Worm (Caenorhabditis elegans): ENCODE results near the gene Y43E12A.3.

ce11 chrIV:10964688-10965087, 23.0 kb upstream of the Y43E12A.3 start:
- TF ChIP-seq lsy-2 (tag; optimal IDR thresholded peaks at IDR 0.05), result no peak
- TF ChIP-seq fkh-10 (GFP tag; optimal IDR thresholded peaks at IDR 0.05), result no peak
- TF ChIP-seq ceh-82 (tag; optimal IDR thresholded peaks at IDR 0.05), result no peak
- TF ChIP-seq zag-1 (tag; optimal IDR thresholded peaks at IDR 0.05), result no peak
- TF ChIP-seq jun-1 (tag; optimal IDR thresholded peaks at IDR 0.05), result no peak
- TF ChIP-seq mep-1 (tag; optimal IDR thresholded peaks at IDR 0.05), result no peak
- TF ChIP-seq ZK337.2 (GFP tag; IDR thresholded peaks at IDR 0.05), result no peak
- no peak for TF ChIP-seq pha-4 (GFP tag; IDR thresholded peaks at IDR 0.05)
- TF ChIP-seq pha-4 (tag; optimal IDR thresholded peaks at IDR 0.05), result no peak
- no peak for TF ChIP-seq nhr-11 (tag; optimal IDR thresholded peaks at IDR 0.05)
